Worm (Caenorhabditis elegans) whole organism, L2 larva: ENCODE data around the gene fbxa-14.

Experiments used
- ZK546.5 ChIP-seq: sonication (generic microtip); optimal IDR thresholded peaks from 2 replicates; lab custom pipeline; 2017; ENCODE audit warnings: missing biosample characterization, missing genetic modification characterization
- aly-2 ChIP-seq: fragments of 150-350 bp; optimal IDR thresholded peaks from 2 replicates; lab custom pipeline; 2014; ENCODE audit warnings: missing biosample characterization, missing genetic modification characterization
- blmp-1 ChIP-seq: sonication (generic microtip); optimal IDR thresholded peaks from 2 replicates; lab custom pipeline; 2017; ENCODE audit warnings: missing genetic modification characterization, mild to moderate bottlenecking, missing compliant biosample characterization, antibody characterized with exemption, moderate library complexity; ENCODE audit not compliant: insufficient read depth
- crh-2 ChIP-seq: sonication (generic microtip); optimal IDR thresholded peaks from 2 replicates; lab custom pipeline; 2017; ENCODE audit warnings: missing biosample characterization, missing genetic modification characterization
- lin-11 ChIP-seq: fragments of 150-350 bp; sonication (generic microtip); optimal IDR thresholded peaks from 2 replicates; lab custom pipeline; 2014; ENCODE audit warnings: missing biosample characterization, missing genetic modification characterization, inconsistent platforms, mixed read lengths
- lin-13 ChIP-seq: fragments of 150-350 bp; optimal IDR thresholded peaks from 2 replicates; lab custom pipeline; 2014; ENCODE audit warnings: missing biosample characterization, missing genetic modification reagents, missing genetic modification characterization
- nhr-237 ChIP-seq: fragments of 150-350 bp; optimal IDR thresholded peaks from 2 replicates; lab custom pipeline; 2014; ENCODE audit warnings: missing biosample characterization, missing genetic modification characterization
- snpc-4 ChIP-seq: fragments of 150-350 bp; optimal IDR thresholded peaks from 2 replicates; lab custom pipeline; 2014; ENCODE audit warnings: missing biosample characterization, missing genetic modification characterization
- unc-55 ChIP-seq: fragments of 150-350 bp; sonication (generic microtip); optimal IDR thresholded peaks from 3 replicates; lab custom pipeline; 2014; ENCODE audit warnings: missing biosample characterization, missing genetic modification reagents, missing genetic modification characterization
- unc-62 ChIP-seq: fragments of 150-350 bp; optimal IDR thresholded peaks from 2 replicates; lab custom pipeline; 2014; ENCODE audit warnings: missing biosample characterization, missing genetic modification reagents, missing genetic modification characterization
- zag-1 ChIP-seq: fragments of 150-350 bp; optimal IDR thresholded peaks from 2 replicates; lab custom pipeline; 2014; ENCODE audit warnings: missing biosample characterization, missing genetic modification characterization
- ztf-11 ChIP-seq: sonication (generic microtip); optimal IDR thresholded peaks from 2 replicates; lab custom pipeline; 2017; ENCODE audit warnings: missing biosample characterization, missing genetic modification characterization

- TF ChIP-seq ztf-11 (tag; lab: Kevin White, UChicago) (no peak), aly-2 (tag; lab: Kevin White, UChicago) (no peak), blmp-1 (tag; lab: Kevin White, UChicago) (no peak), unc-55 (GFP tag; lab: Kevin White, UChicago) (no peak), ZK546.5 (tag; lab: Kevin White, UChicago) (no peak), crh-2 (tag; lab: Kevin White, UChicago) (no peak), unc-62 (GFP tag; lab: Kevin White, UChicago) (no peak), nhr-237 (no peak), snpc-4 (tag; lab: Kevin White, UChicago) (no peak), lin-13 (GFP tag; lab: Kevin White, UChicago) (no peak), lin-11 (no peak), zag-1 (tag; lab: Kevin White, UChicago) (no peak)
Observed at ce11 chrIII:1354523-1354922, 30.1 kb upstream of the fbxa-14 start.
